Worm (Caenorhabditis elegans) whole organism, L3 larva: Measurements from ENCODE around the gene F54C9.9.

Experiments
- ZK546.5 ChIP-seq: sonication (generic microtip); optimal IDR thresholded peaks from 2 replicates; lab custom pipeline; 2017; ENCODE audit warnings: missing biosample characterization, missing genetic modification characterization
- aly-2 ChIP-seq: fragments of 150-350 bp; optimal IDR thresholded peaks from 2 replicates; lab custom pipeline; 2014; ENCODE audit warnings: missing biosample characterization, missing genetic modification characterization
- ama-1 ChIP-seq: fragments of 150-350 bp; optimal IDR thresholded peaks from 2 replicates; lab custom pipeline; 2018
- ceh-16 ChIP-seq: sonication (generic microtip); optimal IDR thresholded peaks from 2 replicates; lab custom pipeline; 2017; ENCODE audit warnings: missing biosample characterization, missing genetic modification characterization
- ceh-28 ChIP-seq: fragments of 150-350 bp; optimal IDR thresholded peaks from 2 replicates; lab custom pipeline; 2014; ENCODE audit warnings: missing biosample characterization, missing genetic modification reagents, missing genetic modification characterization
- ceh-82 ChIP-seq: fragments of 150-350 bp; optimal IDR thresholded peaks from 2 replicates; lab custom pipeline; 2014; ENCODE audit warnings: missing biosample characterization, missing genetic modification characterization
- ceh-9 ChIP-seq: sonication (generic microtip); optimal IDR thresholded peaks from 2 replicates; lab custom pipeline; 2018; ENCODE audit warnings: missing biosample characterization, missing genetic modification characterization
- daf-12 ChIP-seq: fragments of 150-350 bp; optimal IDR thresholded peaks from 2 replicates; lab custom pipeline; 2014; ENCODE audit warnings: missing biosample characterization, missing genetic modification reagents, missing genetic modification characterization
- egl-27 ChIP-seq: sonication (generic microtip); optimal IDR thresholded peaks from 4 replicates; lab custom pipeline; 2017; ENCODE audit warnings: missing biosample characterization, missing genetic modification reagents, missing genetic modification characterization
- egl-5 ChIP-seq: fragments of 150-350 bp; optimal IDR thresholded peaks from 2 replicates; lab custom pipeline; 2017; ENCODE audit warnings: missing biosample characterization, missing genetic modification reagents, missing genetic modification characterization, inconsistent platforms
- elt-1 ChIP-seq: fragments of 150-350 bp; optimal IDR thresholded peaks from 2 replicates; lab custom pipeline; 2014; ENCODE audit warnings: missing biosample characterization, missing genetic modification characterization
- elt-2 ChIP-seq: sonication (generic microtip); optimal IDR thresholded peaks from 2 replicates; lab custom pipeline; 2016; ENCODE audit warnings: missing genetic modification reagents, mild to moderate bottlenecking, missing genetic modification characterization, missing compliant biosample characterization
- eor-1 ChIP-seq, 2 experiments: fragments of 150-350 bp; optimal IDR thresholded peaks; 2 replicates each; lab custom pipeline; 2014 to 2018; ENCODE audit warnings: missing biosample characterization in 2 of 2, missing genetic modification characterization in 2 of 2
- fkh-10 ChIP-seq: sonication (generic microtip); optimal IDR thresholded peaks from 2 replicates; lab custom pipeline; 2017; ENCODE audit warnings: missing biosample characterization, missing genetic modification reagents, missing genetic modification characterization
- fos-1 ChIP-seq: fragments of 150-350 bp; optimal IDR thresholded peaks from 2 replicates; lab custom pipeline; 2014; ENCODE audit warnings: missing biosample characterization, missing genetic modification characterization
- hmg-11 ChIP-seq: sonication (generic microtip); optimal IDR thresholded peaks from 2 replicates; lab custom pipeline; 2016; ENCODE audit warnings: missing genetic modification characterization, missing compliant biosample characterization
- jun-1 ChIP-seq: fragments of 150-350 bp; optimal IDR thresholded peaks from 2 replicates; lab custom pipeline; 2014; ENCODE audit warnings: missing biosample characterization, missing genetic modification reagents, missing genetic modification characterization
- lin-39 ChIP-seq: fragments of 150-350 bp; optimal IDR thresholded peaks from 2 replicates; lab custom pipeline; 2018; ENCODE audit warnings: missing biosample characterization, missing genetic modification reagents, missing genetic modification characterization
- lsy-12 ChIP-seq: sonication (generic microtip); optimal IDR thresholded peaks from 2 replicates; lab custom pipeline; 2016; ENCODE audit warnings: mild to moderate bottlenecking, missing genetic modification characterization, missing compliant biosample characterization
- mml-1 ChIP-seq: fragments of 150-350 bp; sonication (generic microtip); optimal IDR thresholded peaks from 3 replicates; lab custom pipeline; 2014; ENCODE audit warnings: missing biosample characterization, missing genetic modification characterization
- nfya-1 ChIP-seq: sonication (generic microtip); optimal IDR thresholded peaks from 2 replicates; lab custom pipeline; 2017; ENCODE audit warnings: missing genetic modification characterization, mild to moderate bottlenecking, missing compliant biosample characterization, antibody characterized with exemption, moderate library complexity; ENCODE audit not compliant: insufficient read depth
- nhr-11 ChIP-seq: fragments of 150-350 bp; optimal IDR thresholded peaks from 2 replicates; lab custom pipeline; 2014; ENCODE audit warnings: missing biosample characterization, missing genetic modification characterization
- nhr-23 ChIP-seq: fragments of 150-350 bp; optimal IDR thresholded peaks from 2 replicates; lab custom pipeline; 2014; ENCODE audit warnings: missing biosample characterization, missing genetic modification reagents, missing genetic modification characterization
- nhr-237 ChIP-seq: fragments of 150-350 bp; optimal IDR thresholded peaks from 2 replicates; lab custom pipeline; 2014; ENCODE audit warnings: missing biosample characterization, missing genetic modification characterization
- nhr-25 ChIP-seq: sonication (generic microtip); optimal IDR thresholded peaks from 2 replicates; lab custom pipeline; 2017; ENCODE audit warnings: missing biosample characterization, missing genetic modification characterization
- nhr-43 ChIP-seq: sonication (generic microtip); optimal IDR thresholded peaks from 2 replicates; lab custom pipeline; 2016; ENCODE audit warnings: mild to moderate bottlenecking, missing genetic modification characterization, missing compliant biosample characterization; ENCODE audit not compliant: poor library complexity, severe bottlenecking
- nhr-67 ChIP-seq: fragments of 150-350 bp; optimal IDR thresholded peaks from 2 replicates; lab custom pipeline; 2014; ENCODE audit warnings: missing biosample characterization, missing genetic modification characterization
- nhr-76 ChIP-seq: fragments of 150-350 bp; sonication (generic microtip); optimal IDR thresholded peaks from 5 replicates; lab custom pipeline; 2014; ENCODE audit warnings: missing biosample characterization, missing genetic modification characterization
- pha-4 ChIP-seq: fragments of 150-350 bp; optimal IDR thresholded peaks from 2 replicates; lab custom pipeline; 2014; ENCODE audit warnings: missing biosample characterization, missing genetic modification reagents, missing genetic modification characterization
- pqm-1 ChIP-seq: fragments of 150-350 bp; optimal IDR thresholded peaks from 2 replicates; lab custom pipeline; 2017; ENCODE audit warnings: missing biosample characterization, missing genetic modification characterization, inconsistent platforms
- sea-2 ChIP-seq: fragments of 150-350 bp; sonication (generic microtip); optimal IDR thresholded peaks from 4 replicates; lab custom pipeline; 2014; ENCODE audit warnings: missing biosample characterization, missing genetic modification reagents, missing genetic modification characterization
- skn-1 ChIP-seq: fragments of 150-350 bp; optimal IDR thresholded peaks from 2 replicates; lab custom pipeline; 2014; ENCODE audit warnings: missing biosample characterization, missing genetic modification characterization
- snpc-4 ChIP-seq: fragments of 150-350 bp; optimal IDR thresholded peaks from 2 replicates; lab custom pipeline; 2014; ENCODE audit warnings: missing biosample characterization, missing genetic modification characterization
- tbx-2 ChIP-seq: sonication (generic microtip); optimal IDR thresholded peaks from 2 replicates; lab custom pipeline; 2016; ENCODE audit warnings: mild to moderate bottlenecking, missing genetic modification characterization, missing compliant biosample characterization
- unc-39 ChIP-seq: sonication (generic microtip); optimal IDR thresholded peaks from 4 replicates; lab custom pipeline; 2017; ENCODE audit warnings: missing biosample characterization, missing genetic modification characterization
- unc-62 ChIP-seq: fragments of 150-350 bp; sonication (generic microtip); optimal IDR thresholded peaks from 4 replicates; lab custom pipeline; 2014; ENCODE audit warnings: missing biosample characterization, missing genetic modification reagents, missing genetic modification characterization
- ztf-11 ChIP-seq: fragments of 150-350 bp; optimal IDR thresholded peaks from 2 replicates; lab custom pipeline; 2014; ENCODE audit warnings: missing biosample characterization, missing genetic modification characterization

The F54C9.9 gene

DNA sequence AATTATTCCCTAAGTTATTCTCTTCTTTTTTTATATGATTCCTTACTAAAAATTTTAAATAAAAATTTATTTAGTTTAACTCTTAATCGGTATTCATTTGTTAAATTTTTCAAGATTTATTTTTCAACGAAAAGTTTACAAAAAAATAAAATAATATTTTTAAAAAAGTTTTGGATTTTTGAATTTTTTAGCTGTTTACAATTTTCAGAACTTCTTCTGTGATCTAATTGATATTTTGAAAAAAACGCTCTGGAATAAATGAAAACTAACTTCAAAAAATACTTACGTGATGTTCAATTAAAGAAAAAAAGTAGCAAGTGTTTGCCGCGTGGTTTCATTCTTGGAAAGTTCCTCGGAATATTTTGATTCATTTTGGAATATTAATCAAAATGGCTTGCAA lies 32.5 kb upstream of the F54C9.9 start, which contains the start of gene decr-1.2:
decr-1.2 (plus strand) TSS at position 301 of the 400 bp plus-strand sequence.
- TF ChIP-seq elt-1 (tag; lab: Kevin White, UChicago) (no peak), ceh-28 (tag; lab: Kevin White, UChicago) (no peak), unc-39 (tag; lab: Kevin White, UChicago) (no peak), unc-62 (GFP tag; lab: Kevin White, UChicago) (no peak), ceh-9 (tag; lab: Kevin White, UChicago) (no peak), aly-2 (tag; lab: Kevin White, UChicago) (no peak), pqm-1 (no peak), ceh-16 (tag; lab: Kevin White, UChicago) (no peak)

DNA sequence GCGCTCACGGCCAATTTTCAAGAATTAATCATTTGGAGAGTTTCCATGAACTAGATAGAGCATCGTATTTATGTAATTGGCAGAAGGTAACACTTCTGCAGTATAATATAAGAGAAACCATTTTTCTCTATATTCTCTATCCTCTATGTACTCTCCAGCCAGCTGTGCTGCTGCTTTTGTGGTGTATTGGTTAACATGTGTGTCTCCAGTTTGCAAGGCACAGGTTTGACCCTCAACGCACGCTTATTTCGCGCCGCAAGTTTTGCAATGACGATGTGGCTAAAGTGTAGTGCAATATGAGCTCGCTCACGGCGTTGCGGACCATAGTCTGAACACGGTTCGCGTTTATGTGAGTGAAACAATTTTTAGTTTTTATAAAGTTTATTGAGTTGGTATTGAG lies 30.9 kb upstream of the F54C9.9 start:
- TF ChIP-seq egl-27 (tag; lab: Kevin White, UChicago) (peak; percentile 22), ceh-82 (tag; lab: Kevin White, UChicago) (no peak), eor-1 (tag; optimal IDR thresholded peaks at IDR 0.05; lab: Kevin White, UChicago) (no peak), skn-1 (tag; lab: Kevin White, UChicago) (peak; percentile 36), pha-4 (peak; percentile 77), ama-1 (no peak), nhr-43 (tag; lab: Kevin White, UChicago) (peak; percentile 70), nhr-237 (tag; lab: Kevin White, UChicago) (no peak), ceh-16 (tag; lab: Kevin White, UChicago) (no peak), elt-2 (peak; percentile 36), nhr-25 (tag; lab: Kevin White, UChicago) (peak; percentile 40), snpc-4 (tag; lab: Kevin White, UChicago) (peak; percentile 11), nfya-1 (tag; lab: Kevin White, UChicago) (peak; percentile 52), ztf-11 (no peak), jun-1 (tag; lab: Kevin White, UChicago) (peak; percentile 17), lin-39 (tag; lab: Kevin White, UChicago) (peak; percentile 54), mml-1 (no peak), tbx-2 (tag; lab: Kevin White, UChicago) (peak; percentile 42), lsy-12 (peak; percentile 22), nhr-67 (tag; lab: Kevin White, UChicago) (no peak)

DNA sequence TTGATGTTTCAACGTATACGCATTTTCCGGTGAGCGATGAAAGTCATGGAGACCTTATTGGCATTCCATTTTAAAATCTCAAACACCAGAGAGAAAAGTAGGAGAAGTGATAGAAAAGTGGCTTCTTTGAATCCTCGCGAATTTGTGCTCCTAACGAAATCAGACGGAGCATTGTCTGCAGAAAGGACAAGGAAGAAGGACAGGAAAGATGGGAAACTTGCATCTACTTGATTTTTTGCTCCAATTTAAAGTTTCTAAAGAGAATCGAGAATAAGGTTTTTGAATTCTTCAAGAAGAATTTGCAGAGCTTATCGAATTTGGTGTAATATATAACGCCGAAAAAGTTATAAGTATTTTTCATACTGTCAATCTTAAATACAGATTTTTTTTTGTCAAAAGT lies 26.7 kb upstream of the F54C9.9 start:
- peak; percentile 47 for TF ChIP-seq fkh-10 (GFP tag; lab: Kevin White, UChicago)
- TF ChIP-seq skn-1 (tag; lab: Kevin White, UChicago) = no peak

DNA sequence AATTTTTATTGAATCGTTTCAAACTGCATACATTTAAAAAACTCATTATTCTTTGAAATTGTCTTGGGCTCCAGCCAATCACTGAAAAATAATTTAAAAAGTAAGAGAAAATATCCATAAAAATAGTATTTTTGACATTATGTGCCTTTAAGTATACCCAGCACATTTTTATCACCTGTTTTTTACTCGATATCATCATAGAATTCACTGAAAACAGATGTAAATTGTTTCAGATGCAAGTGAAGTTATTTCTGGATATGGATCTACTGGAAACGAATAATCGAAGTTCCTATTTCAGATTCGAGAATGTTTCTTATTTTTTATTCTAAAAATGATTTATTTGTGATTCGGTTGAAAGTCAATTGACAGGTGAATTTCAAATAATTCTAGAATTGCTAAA lies 23.3 kb upstream of the F54C9.9 start:
- TF ChIP-seq egl-5 (tag; lab: Kevin White, UChicago) = no peak
- TF ChIP-seq nhr-25 (tag; lab: Kevin White, UChicago) = no peak
- TF ChIP-seq ama-1 = no peak
- TF ChIP-seq mml-1 = no peak
- no peak for TF ChIP-seq pha-4
- TF ChIP-seq ZK546.5 (tag; lab: Kevin White, UChicago) = no peak
- TF ChIP-seq fos-1 = no peak
- no peak for TF ChIP-seq tbx-2 (tag; lab: Kevin White, UChicago)
- no peak for TF ChIP-seq nhr-76 (tag; lab: Kevin White, UChicago)
- TF ChIP-seq pqm-1 = no peak
- no peak for TF ChIP-seq lsy-12
- no peak for TF ChIP-seq ceh-16 (tag; lab: Kevin White, UChicago)
- no peak for TF ChIP-seq lin-39 (tag; lab: Kevin White, UChicago)
- TF ChIP-seq hmg-11 (tag; lab: Kevin White, UChicago) = no peak

DNA sequence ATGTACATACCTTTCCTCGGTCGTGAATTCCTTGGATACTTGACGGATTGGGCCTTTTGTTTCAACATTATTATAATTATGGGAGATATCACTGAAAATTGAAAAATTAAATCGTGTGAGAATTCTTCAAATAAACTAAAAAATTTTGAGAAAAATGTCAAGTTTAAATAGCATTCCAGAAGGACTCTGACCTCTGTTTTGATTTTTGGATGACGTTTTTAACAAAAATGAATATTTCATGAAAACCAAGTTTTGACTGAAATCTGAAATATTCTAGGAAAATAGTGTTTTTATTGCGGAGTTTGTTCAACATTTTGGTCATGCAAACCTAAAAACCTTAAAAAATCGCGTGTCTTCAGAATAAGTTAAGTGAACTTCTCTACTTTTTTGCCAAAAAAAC lies 21.7 kb upstream of the F54C9.9 start, which contains the start of gene glb-27:
glb-27 (minus strand) TSS at position 101 of the 400 bp plus-strand sequence.
- TF ChIP-seq nhr-11 (tag; lab: Kevin White, UChicago) (no peak), lsy-12 (no peak), elt-1 (tag; lab: Kevin White, UChicago) (no peak), jun-1 (tag; lab: Kevin White, UChicago) (no peak), daf-12 (no peak), pha-4 (no peak), nhr-23 (tag; lab: Kevin White, UChicago) (no peak), sea-2 (GFP tag; lab: Kevin White, UChicago) (no peak), ZK546.5 (tag; lab: Kevin White, UChicago) (no peak), egl-5 (tag; lab: Kevin White, UChicago) (no peak)
